Worm (Caenorhabditis elegans) whole organism, mixed stage, embryonic: Measurements from ENCODE around the gene piki-1.

ENCODE experiments used
- lsy-2 ChIP-seq: fragments of 150-350 bp; optimal IDR thresholded peaks from 2 replicates; lab custom pipeline; 2014; ENCODE audit warnings: missing biosample characterization, missing genetic modification characterization
- nhr-28 ChIP-seq: fragments of 150-350 bp; optimal IDR thresholded peaks from 2 replicates; lab custom pipeline; 2014; ENCODE audit warnings: missing biosample characterization, missing genetic modification characterization
- pha-4 ChIP-seq: fragments of 150-350 bp; optimal IDR thresholded peaks from 2 replicates; lab custom pipeline; 2018; ENCODE audit warnings: missing biosample characterization, missing genetic modification reagents, missing genetic modification characterization
- unc-62 ChIP-seq: fragments of 150-350 bp; optimal IDR thresholded peaks from 2 replicates; lab custom pipeline; 2014; ENCODE audit warnings: missing biosample characterization, missing genetic modification reagents, missing genetic modification characterization

DNA sequence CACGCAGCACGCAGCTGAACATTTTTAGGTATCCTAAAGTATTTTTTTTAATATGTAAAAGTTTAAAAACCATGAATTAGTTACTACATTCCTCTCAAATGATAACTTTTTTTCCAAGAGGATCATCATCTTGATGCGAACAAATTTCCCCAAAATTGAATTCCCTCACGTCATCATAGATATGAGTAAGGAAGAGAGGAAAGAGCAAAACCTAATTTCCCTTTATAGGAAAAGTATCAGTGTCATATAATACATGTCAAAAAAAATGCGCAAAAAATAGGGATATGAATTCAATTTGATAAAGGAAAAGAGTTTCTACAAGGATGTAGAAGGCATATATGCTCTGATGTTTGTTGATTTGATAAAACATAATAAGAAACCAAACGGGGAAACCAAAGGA lies 46.1 kb downstream of the piki-1 start:
- no peak for TF ChIP-seq pha-4
- TF ChIP-seq lsy-2 (tag; lab: Kevin White, UChicago): no peak
- TF ChIP-seq unc-62: no peak
- no peak for TF ChIP-seq nhr-28 (tag; lab: Kevin White, UChicago)
